Worm (Caenorhabditis elegans): Measurements from ENCODE around the gene egl-6.

- TF ChIP-seq unc-62 (GFP tag; optimal IDR thresholded peaks at IDR 0.05) (no peak), lsy-2 (tag; optimal IDR thresholded peaks at IDR 0.05) (no peak), ama-1 (optimal IDR thresholded peaks at IDR 0.05) (no peak), elt-3 (tag; optimal IDR thresholded peaks at IDR 0.05) (no peak), alr-1 (tag; optimal IDR thresholded peaks at IDR 0.05) (no peak), ceh-82 (tag; optimal IDR thresholded peaks at IDR 0.05) (no peak), nhr-6 (tag; optimal IDR thresholded peaks at IDR 0.05) (no peak), nhr-11 (tag; optimal IDR thresholded peaks at IDR 0.05) (no peak), nhr-23 (tag; optimal IDR thresholded peaks at IDR 0.05) (no peak), lin-39 (tag; optimal IDR thresholded peaks at IDR 0.05) (no peak), nhr-12 (tag; optimal IDR thresholded peaks at IDR 0.05) (no peak), skn-1 (tag; optimal IDR thresholded peaks at IDR 0.05) (no peak), zag-1 (tag; optimal IDR thresholded peaks at IDR 0.05) (no peak), nhr-237 (tag; optimal IDR thresholded peaks at IDR 0.05) (no peak)
Measured at ce11 chrX:5935473-5935872, 4.6 kb downstream of the egl-6 start, which contains the start of gene C46F4.3.
